Worm (Caenorhabditis elegans) whole organism, L4/young adult: ENCODE results near the gene srd-35.

Source experiments
- W03F9.2 ChIP-seq: fragments of 150-350 bp; optimal IDR thresholded peaks from 2 replicates; lab custom pipeline; 2014; ENCODE audit warnings: missing biosample characterization, missing genetic modification characterization
- dao-5 ChIP-seq: sonication (generic microtip); optimal IDR thresholded peaks from 2 replicates; lab custom pipeline; 2016; ENCODE audit warnings: missing genotype, missing genetic modification characterization, moderate library complexity, missing compliant biosample characterization
- him-1 ChIP-seq: sonication (generic microtip); optimal IDR thresholded peaks from 2 replicates; lab custom pipeline; 2016; ENCODE audit warnings: missing genotype, missing genetic modification reagents, missing genetic modification characterization, missing compliant biosample characterization

DNA sequence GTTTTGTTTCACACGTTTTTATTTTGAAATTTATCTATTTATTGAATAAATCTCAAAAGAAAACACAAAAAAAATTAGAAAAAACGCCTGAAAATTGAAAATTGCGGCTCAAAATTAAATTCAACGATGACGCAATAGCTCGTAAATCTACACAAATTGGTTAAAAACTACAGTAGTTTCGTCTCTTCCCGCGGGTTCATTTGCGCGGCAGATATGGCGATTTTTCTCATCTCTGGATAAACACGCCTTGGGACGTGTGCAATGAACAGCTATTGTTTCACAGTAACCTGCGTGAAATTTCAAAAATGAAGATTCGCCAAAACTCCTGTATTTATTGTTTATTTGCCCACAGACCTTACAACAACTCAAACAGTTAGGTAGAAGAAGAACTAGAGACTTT, 45.1 kb downstream of the srd-35 start:
- TF ChIP-seq dao-5 (no peak), him-1 (tag; lab: Kevin White, UChicago) (no peak), W03F9.2 (no peak)
